Fruit fly (Drosophila melanogaster): ENCODE measurements around the gene CG32221.

- TF ChIP-seq psq (optimal IDR thresholded peaks at IDR 0.05) (no peak), ttk (optimal IDR thresholded peaks at IDR 0.05) (no peak), Myc (optimal IDR thresholded peaks at IDR 0.05) (no peak), insv (optimal IDR thresholded peaks at IDR 0.05) (no peak), h (optimal IDR thresholded peaks at IDR 0.05) (no peak)
Measured at dm6 chr3L:19873488-19873887, 39.0 kb downstream of the CG32221 start.
